Worm (Caenorhabditis elegans) whole organism, L4 larva: ENCODE results near the gene F29B9.12.

Experiments used
- F49E8.2 ChIP-seq: sonication (generic microtip); optimal IDR thresholded peaks from 2 replicates; lab custom pipeline; 2016; ENCODE audit warnings: missing compliant biosample characterization, mild to moderate bottlenecking, missing genetic modification characterization, borderline replicate concordance
- R02D3.7 ChIP-seq: fragments of 150-350 bp; sonication (generic microtip); optimal IDR thresholded peaks from 3 replicates; lab custom pipeline; 2014; ENCODE audit warnings: missing biosample characterization, missing genetic modification characterization
- T20F7.1 ChIP-seq: fragments of 200-800 bp; sonication (Bioruptor generic); optimal IDR thresholded peaks from 2 replicates; lab custom pipeline; 2018; ENCODE audit warnings: mild to moderate bottlenecking, missing genetic modification characterization, missing compliant biosample characterization
- T26A8.4 ChIP-seq: fragments of 200-800 bp; sonication (Bioruptor generic); IDR thresholded peaks from 2 replicates; pipeline ENCODE4 v1.3.6; 2022; ENCODE audit warnings: missing genetic modification characterization, missing compliant biosample characterization
- Y48G9A.11 ChIP-seq: fragments of 200-800 bp; sonication (Bioruptor generic); IDR thresholded peaks from 2 replicates; pipeline ENCODE4 v1.3.6; 2022; ENCODE audit warnings: missing genetic modification reagents, missing genetic modification characterization, missing compliant biosample characterization
- ZK337.2 ChIP-seq: fragments of 200-800 bp; sonication (Bioruptor generic); IDR thresholded peaks from 2 replicates; pipeline ENCODE4 v1.3.6; 2022; ENCODE audit warnings: missing genetic modification reagents, missing genetic modification characterization, missing compliant biosample characterization
- ZK546.5 ChIP-seq, 2 experiments: sonication (generic microtip); optimal IDR thresholded peaks; 2 replicates each; lab custom pipeline; 2017; ENCODE audit warnings: missing biosample characterization in 2 of 2, missing genetic modification characterization in 2 of 2
- aly-2 ChIP-seq: sonication (generic microtip); optimal IDR thresholded peaks from 2 replicates; lab custom pipeline; 2018; ENCODE audit warnings: missing biosample characterization, missing genetic modification characterization
- ama-1 ChIP-seq: fragments of 150-350 bp; optimal IDR thresholded peaks from 2 replicates; lab custom pipeline; 2014; ENCODE audit warnings: inconsistent platforms, mixed read lengths
- attf-4 ChIP-seq: sonication (generic microtip); optimal IDR thresholded peaks from 3 replicates; lab custom pipeline; 2017; ENCODE audit warnings: missing biosample characterization, missing genetic modification characterization
- ceh-62 ChIP-seq: sonication (generic microtip); optimal IDR thresholded peaks from 2 replicates; lab custom pipeline; 2017; ENCODE audit warnings: missing biosample characterization, missing genetic modification characterization
- daf-12 ChIP-seq: fragments of 150-350 bp; optimal IDR thresholded peaks from 2 replicates; lab custom pipeline; 2014; ENCODE audit warnings: missing biosample characterization, missing genetic modification reagents, missing genetic modification characterization
- daf-16 ChIP-seq, 3 experiments: sonication (generic microtip); optimal IDR thresholded peaks; 2 replicates each; lab custom pipeline; 2016 to 2017; ENCODE audit warnings: missing genetic modification characterization in 3 of 3, missing genetic modification reagents in 3 of 3, mild to moderate bottlenecking in 2 of 3, missing compliant biosample characterization in 2 of 3, missing biosample characterization in 1 of 3, moderate library complexity in 1 of 3
- dmd-9 ChIP-seq: fragments of 200-800 bp; sonication (Bioruptor generic); IDR thresholded peaks from 2 replicates; pipeline ENCODE4 v1.3.6; 2022; ENCODE audit warnings: missing genetic modification reagents, missing genetic modification characterization, missing compliant biosample characterization
- dve-1 ChIP-seq: sonication (generic microtip); optimal IDR thresholded peaks from 2 replicates; lab custom pipeline; 2017; ENCODE audit warnings: antibody characterized with exemption, mild to moderate bottlenecking, missing genetic modification characterization, missing compliant biosample characterization; ENCODE audit not compliant: insufficient read depth
- egl-27 ChIP-seq: sonication (generic microtip); optimal IDR thresholded peaks from 3 replicates; lab custom pipeline; 2017; ENCODE audit warnings: missing biosample characterization, missing genetic modification reagents, missing genetic modification characterization
- egl-43 ChIP-seq: fragments of 200-800 bp; sonication (Bioruptor generic); IDR thresholded peaks from 2 replicates; pipeline ENCODE4 v1.3.6; 2022; ENCODE audit warnings: missing genetic modification reagents, missing genetic modification characterization, missing compliant biosample characterization
- fkh-10 ChIP-seq: fragments of 150-350 bp; optimal IDR thresholded peaks from 2 replicates; lab custom pipeline; 2014; ENCODE audit warnings: missing biosample characterization, missing genetic modification reagents, missing genetic modification characterization
- fos-1 ChIP-seq: fragments of 150-350 bp; optimal IDR thresholded peaks from 2 replicates; lab custom pipeline; 2014; ENCODE audit warnings: missing biosample characterization, missing genetic modification characterization
- lim-7 ChIP-seq: fragments of 200-800 bp; sonication (Bioruptor generic); IDR thresholded peaks from 2 replicates; pipeline ENCODE4 v1.3.6; 2022; ENCODE audit warnings: missing genetic modification characterization, missing compliant biosample characterization
- lin-13 ChIP-seq: fragments of 150-350 bp; optimal IDR thresholded peaks from 2 replicates; lab custom pipeline; 2014; ENCODE audit warnings: missing biosample characterization, missing genetic modification reagents, missing genetic modification characterization
- lin-29 ChIP-seq: fragments of 200-800 bp; sonication (Bioruptor generic); IDR thresholded peaks from 2 replicates; pipeline ENCODE4 v1.3.6; 2022; ENCODE audit warnings: missing genetic modification reagents, missing genetic modification characterization, missing compliant biosample characterization
- lin-38 ChIP-seq: fragments of 200-800 bp; sonication (Bioruptor generic); IDR thresholded peaks from 2 replicates; pipeline ENCODE4 v1.3.6; 2022; ENCODE audit warnings: missing genetic modification reagents, missing genetic modification characterization, missing compliant biosample characterization
- mdl-1 ChIP-seq, 2 experiments: fragments of 150-350 bp in 1 of 2; sonication (generic microtip) in 1 of 2; optimal IDR thresholded peaks; 2 replicates each; lab custom pipeline; 2014 to 2017; ENCODE audit warnings: missing biosample characterization in 2 of 2, missing genetic modification characterization in 2 of 2
- mes-2 ChIP-seq: sonication (generic microtip); optimal IDR thresholded peaks from 2 replicates; lab custom pipeline; 2016; ENCODE audit warnings: missing genotype, mild to moderate bottlenecking, missing genetic modification characterization, missing compliant biosample characterization; ENCODE audit not compliant: poor library complexity, severe bottlenecking
- nhr-41 ChIP-seq: fragments of 200-800 bp; sonication (Bioruptor generic); IDR thresholded peaks from 2 replicates; pipeline ENCODE4 v1.3.6; 2022; ENCODE audit warnings: missing genetic modification reagents, missing genetic modification characterization, missing compliant biosample characterization
- nhr-77 ChIP-seq: fragments of 150-350 bp; optimal IDR thresholded peaks from 2 replicates; lab custom pipeline; 2014; ENCODE audit warnings: missing biosample characterization, missing genetic modification characterization
- pha-4 ChIP-seq, 2 experiments: fragments of 150-350 bp in 1 of 2; fragments of 200-800 bp in 1 of 2; sonication (Bioruptor generic) in 1 of 2; IDR thresholded peaks in 1 of 2; optimal IDR thresholded peaks in 1 of 2; 2 replicates each; pipeline versions ENCODE4 v1.3.6 to Lab custom; 2014 to 2022; ENCODE audit warnings: missing genetic modification characterization in 2 of 2, missing genetic modification reagents in 2 of 2, missing biosample characterization in 1 of 2, missing compliant biosample characterization in 1 of 2
- saeg-2 ChIP-seq: fragments of 200-800 bp; sonication (Bioruptor generic); IDR thresholded peaks from 2 replicates; pipeline ENCODE4 v1.3.6; 2022; ENCODE audit warnings: missing genetic modification reagents, missing genetic modification characterization, missing compliant biosample characterization
- set-16 ChIP-seq: fragments of 200-800 bp; sonication (Bioruptor generic); IDR thresholded peaks from 2 replicates; pipeline ENCODE4 v1.3.6; 2022; ENCODE audit warnings: missing genetic modification reagents, missing genetic modification characterization, missing compliant biosample characterization
- snpc-1.2 ChIP-seq: fragments of 200-800 bp; sonication (Bioruptor generic); IDR thresholded peaks from 2 replicates; pipeline ENCODE4 v1.3.6; 2022; ENCODE audit warnings: missing genetic modification reagents, missing genetic modification characterization, missing compliant biosample characterization
- spr-1 ChIP-seq: sonication (generic microtip); optimal IDR thresholded peaks from 2 replicates; lab custom pipeline; 2016; ENCODE audit warnings: mild to moderate bottlenecking, missing genetic modification characterization, missing compliant biosample characterization
- unc-62 ChIP-seq, 3 experiments: fragments of 150-350 bp in 1 of 3; sonication (generic microtip); optimal IDR thresholded peaks in 2 of 3; peaks in 1 of 3; 1 replicate in 1 of 3; 2 replicates in 2 of 3; lab custom pipeline; 2014 to 2017; ENCODE audit warnings: missing biosample characterization in 3 of 3, missing genetic modification characterization in 3 of 3, missing genetic modification reagents in 3 of 3, missing genotype in 1 of 3
- zag-1 ChIP-seq: fragments of 150-350 bp; optimal IDR thresholded peaks from 2 replicates; lab custom pipeline; 2014; ENCODE audit warnings: missing biosample characterization, missing genetic modification characterization
- zfp-2 ChIP-seq: sonication (generic microtip); optimal IDR thresholded peaks from 2 replicates; lab custom pipeline; 2016; ENCODE audit warnings: mild to moderate bottlenecking, missing genetic modification characterization, missing compliant biosample characterization
- zip-2 ChIP-seq: fragments of 150-350 bp; optimal IDR thresholded peaks from 2 replicates; lab custom pipeline; 2014; ENCODE audit warnings: missing biosample characterization, missing genetic modification characterization
- ztf-11 ChIP-seq: fragments of 150-350 bp; optimal IDR thresholded peaks from 2 replicates; lab custom pipeline; 2014; ENCODE audit warnings: missing biosample characterization, missing genetic modification characterization

Gene F29B9.12

ce11 chrIV:4656380-4656779, 13.0 kb upstream of the F29B9.12 start:
- no peak for TF ChIP-seq ceh-62 (tag; lab: Kevin White, UChicago)
- TF ChIP-seq T26A8.4 (GFP tag; lab: Robert Waterston, UW): peak; percentile 53; the same call in 1 of the 2 replicates

DNA sequence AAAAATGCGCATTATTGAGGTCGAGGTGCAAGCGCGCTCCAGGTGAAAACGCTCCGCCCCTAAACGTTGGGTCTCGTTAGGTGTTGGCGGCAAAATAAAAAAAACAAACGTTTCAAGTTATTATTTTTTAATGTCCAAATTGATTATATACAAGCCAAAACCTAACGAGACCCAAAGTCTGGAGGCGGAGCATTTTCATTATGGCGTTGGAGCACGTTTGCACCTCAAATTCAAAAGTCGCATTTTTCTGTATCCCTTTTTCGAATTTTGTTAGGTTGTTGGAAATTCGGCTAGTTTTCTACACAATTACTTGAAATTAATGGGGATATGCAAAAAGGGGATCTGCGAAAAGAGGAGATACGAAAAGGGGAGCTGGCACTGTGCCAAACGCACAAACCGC, 11.5 kb upstream of the F29B9.12 start, which contains the start of gene col-111:
Gene col-111 (minus strand): TSS at position 101 of the 400 bp plus-strand sequence.
- TF ChIP-seq pha-4 (GFP tag; IDR thresholded peaks at IDR 0.05; lab: Robert Waterston, UW) (no peak), pha-4 (tag; optimal IDR thresholded peaks at IDR 0.05; lab: Kevin White, UChicago) (no peak)

DNA sequence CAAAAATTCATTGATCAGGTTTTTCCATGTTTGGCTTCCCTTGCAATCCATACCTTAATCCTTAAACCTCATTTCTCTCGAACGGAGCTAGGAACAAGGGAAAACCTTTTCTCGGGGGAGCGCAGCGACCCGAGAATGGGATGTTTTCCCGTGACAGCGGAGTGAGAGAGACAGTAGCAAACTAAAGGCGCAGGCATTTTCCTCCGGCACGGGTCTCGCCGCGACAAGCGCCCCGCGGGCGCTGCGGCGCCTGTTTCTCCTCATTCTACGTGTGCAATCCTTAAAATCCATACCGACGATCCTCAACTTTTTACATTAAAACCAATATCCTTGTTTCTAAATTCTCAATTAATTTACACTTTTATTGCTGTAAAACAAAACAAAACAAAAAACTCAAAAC, 10.6 kb upstream of the F29B9.12 start:
- TF ChIP-seq lin-38 (peak; percentile 30; the same call in 1 of the 2 replicates), set-16 (GFP tag; lab: Robert Waterston, UW) (peak; percentile 81), egl-43 (GFP tag; lab: Robert Waterston, UW) (peak; percentile 49; the same call in 1 of the 2 replicates), Y48G9A.11 (GFP tag; lab: Robert Waterston, UW) (0 out of 2 replicates have a peak, but pooled peaks have one; percentile 22), snpc-1.2 (GFP tag; lab: Robert Waterston, UW) (peak; percentile 26; the same call in 1 of the 2 replicates)

DNA sequence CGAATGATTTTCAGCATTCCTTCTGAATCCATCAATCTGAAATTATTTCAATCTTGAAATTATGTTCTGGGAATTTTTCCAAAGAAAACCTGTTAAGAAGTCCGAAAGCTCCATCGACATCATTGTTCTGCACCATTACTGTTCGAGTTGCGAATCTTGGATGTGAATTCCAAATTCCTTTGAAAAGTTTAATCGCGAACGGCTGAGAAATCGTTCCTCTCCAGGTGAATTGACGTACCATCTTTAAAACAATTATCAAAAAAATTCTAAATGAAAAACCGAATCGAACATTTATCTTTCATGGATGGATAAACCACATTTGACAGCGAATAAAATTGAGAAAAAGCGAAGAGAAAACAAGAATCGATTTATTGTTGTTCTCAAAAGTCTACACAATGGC, 10.1 kb upstream of the F29B9.12 start, which contains the start of gene mrps-21:
Gene mrps-21 (minus strand): TSS at position 241 of the 400 bp plus-strand sequence.
- TF ChIP-seq ama-1 (lab: Kevin White, UChicago) (peak; percentile 77), spr-1 (tag; lab: Kevin White, UChicago) (no peak), pha-4 (GFP tag; IDR thresholded peaks at IDR 0.05; lab: Robert Waterston, UW) (no peak), pha-4 (tag; optimal IDR thresholded peaks at IDR 0.05; lab: Kevin White, UChicago) (no peak), F49E8.2 (tag; lab: Kevin White, UChicago) (peak; percentile 10), dve-1 (peak; percentile 19), daf-16 (GFP tag; optimal IDR thresholded peaks at IDR 0.05; lab: Kevin White, UChicago) (no peak), daf-16 (tag; optimal IDR thresholded peaks at IDR 0.05; lab: Kevin White, UChicago) (peak; percentile 9)

ce11 chrIV:4660151-4661041, 8.9 kb upstream of the F29B9.12 start, which contains the start of the genes F29B9.11 and jmjd-1.2:
TSS of gene F29B9.11 (minus strand) at chrIV:4660201.
TSS of gene jmjd-1.2 (plus strand) at chrIV:4660991.
- TF ChIP-seq saeg-2 (GFP tag; lab: Robert Waterston, UW) (peak; percentile 43; the same call in 1 of the 2 replicates), nhr-77 (tag; lab: Kevin White, UChicago) (peak; percentile 90), mes-2 (tag; lab: Kevin White, UChicago) (peak; percentile 89), aly-2 (tag; lab: Kevin White, UChicago) (no peak), lim-7 (no peak), egl-27 (tag; lab: Kevin White, UChicago) (no peak), unc-62 (GFP tag; optimal IDR thresholded peaks at IDR 0.05 in 1 of 2; lab: Kevin White, UChicago) (peak in 1 of 2 experiments; percentile 88), unc-62 (tag; optimal IDR thresholded peaks at IDR 0.05; lab: Kevin White, UChicago) (no peak), ZK546.5 (tag; optimal IDR thresholded peaks at IDR 0.05; lab: Kevin White, UChicago) (peak in 1 of 2 experiments; percentile 44), F49E8.2 (tag; lab: Kevin White, UChicago) (peak; percentile 69), dmd-9 (GFP tag; lab: Robert Waterston, UW) (peak; percentile 82), zip-2 (tag; lab: Kevin White, UChicago) (no peak), spr-1 (tag; lab: Kevin White, UChicago) (peak; percentile 73), lin-29 (GFP tag; lab: Robert Waterston, UW) (no peak), ZK337.2 (GFP tag; lab: Robert Waterston, UW) (no peak; the same call in 1 of the 2 replicates), lin-38 (peak; percentile 88), fos-1 (tag; lab: Kevin White, UChicago) (no peak), mdl-1 (tag; optimal IDR thresholded peaks at IDR 0.05; lab: Kevin White, UChicago) (peak in 1 of 2 experiments; percentile 70), T20F7.1 (GFP tag; lab: Kevin White, UChicago) (no peak), ztf-11 (tag; lab: Kevin White, UChicago) (no peak), daf-16 (GFP tag; optimal IDR thresholded peaks at IDR 0.05; lab: Kevin White, UChicago) (peak in 1 of 2 experiments; percentile 66), daf-16 (tag; optimal IDR thresholded peaks at IDR 0.05; lab: Kevin White, UChicago) (peak; percentile 72), fkh-10 (GFP tag; lab: Kevin White, UChicago) (peak; percentile 84), daf-12 (tag; lab: Kevin White, UChicago) (no peak), nhr-41 (GFP tag; lab: Robert Waterston, UW) (peak; percentile 57; the same call in 1 of the 2 replicates), zfp-2 (tag; lab: Kevin White, UChicago) (peak; percentile 91), zag-1 (tag; lab: Kevin White, UChicago) (no peak), attf-4 (no peak), lin-13 (GFP tag; lab: Kevin White, UChicago) (peak; percentile 87), pha-4 (GFP tag; IDR thresholded peaks at IDR 0.05; lab: Robert Waterston, UW) (peak; percentile 45; the same call in 1 of the 2 replicates), pha-4 (tag; optimal IDR thresholded peaks at IDR 0.05; lab: Kevin White, UChicago) (no peak), R02D3.7 (tag; lab: Kevin White, UChicago) (peak; percentile 63)
